Worm (Caenorhabditis elegans) whole organism, L1 larva: ENCODE measurements around the gene tag-65.
A peak's percentile ranks its signal among the peaks of the same experiment; 100 is the strongest.

Experiments used
- ama-1 ChIP-seq: fragments of 150-350 bp; optimal IDR thresholded peaks from 2 replicates; lab custom pipeline; 2014
- ceh-88 ChIP-seq: fragments of 200-800 bp; sonication (Bioruptor generic); IDR thresholded peaks from 2 replicates; pipeline ENCODE4 v1.3.6; 2022; ENCODE audit warnings: missing genetic modification characterization, missing compliant biosample characterization
- lin-39 ChIP-seq: fragments of 150-350 bp; optimal IDR thresholded peaks from 2 replicates; lab custom pipeline; 2014; ENCODE audit warnings: missing biosample characterization, missing genetic modification reagents, missing genetic modification characterization
- nhr-11 ChIP-seq: fragments of 150-350 bp; optimal IDR thresholded peaks from 2 replicates; lab custom pipeline; 2014; ENCODE audit warnings: missing biosample characterization, missing genetic modification characterization
- sox-4 ChIP-seq: sonication (generic microtip); optimal IDR thresholded peaks from 2 replicates; lab custom pipeline; 2016; ENCODE audit warnings: missing genetic modification characterization, missing compliant biosample characterization
- ztf-4 ChIP-seq: fragments of 150-350 bp; optimal IDR thresholded peaks from 2 replicates; lab custom pipeline; 2014; ENCODE audit warnings: missing biosample characterization, missing genetic modification characterization

ce11 chrV:13658577-13658976 is 19.8 kb downstream of the tag-65 start:
- TF ChIP-seq lin-39 (no peak), ztf-4 (tag; lab: Kevin White, UChicago) (peak; percentile 83), nhr-11 (tag; lab: Kevin White, UChicago) (no peak), sox-4 (tag; lab: Kevin White, UChicago) (peak; percentile 38), ama-1 (lab: Kevin White, UChicago) (no peak), ceh-88 (peak; percentile 59)
